Fruit fly (Drosophila melanogaster): ENCODE data around the gene CG15219.

dm6 chr2L:22132984-22133383 is 27.7 kb upstream of the CG15219 start:
- TF ChIP-seq CG31627 (GFP tag; optimal IDR thresholded peaks at IDR 0.05) (no peak), OdsH (GFP tag; optimal IDR thresholded peaks at IDR 0.05) (no peak), acj6 (GFP tag; optimal IDR thresholded peaks at IDR 0.05) (no peak), Sox14 (GFP tag; optimal IDR thresholded peaks at IDR 0.05) (no peak), CG8319 (GFP tag; optimal IDR thresholded peaks at IDR 0.05) (no peak)

All from whole organism, prepupa.